Worm (Caenorhabditis elegans) whole organism, late embryonic: ENCODE data around the gene gpcp-2.

ENCODE experiments used
- C08G9.2 ChIP-seq: sonication (generic microtip); optimal IDR thresholded peaks from 2 replicates; lab custom pipeline; 2016; ENCODE audit warnings: mild to moderate bottlenecking, missing genetic modification characterization, moderate library complexity, missing compliant biosample characterization
- K02D7.2 ChIP-seq: sonication (generic microtip); optimal IDR thresholded peaks from 2 replicates; lab custom pipeline; 2017; ENCODE audit warnings: mild to moderate bottlenecking, missing genetic modification characterization, missing compliant biosample characterization
- K09A11.1 ChIP-seq: sonication (generic microtip); optimal IDR thresholded peaks from 2 replicates; lab custom pipeline; 2017; ENCODE audit warnings: antibody characterized with exemption, mild to moderate bottlenecking, missing genetic modification characterization, missing compliant biosample characterization; ENCODE audit not compliant: insufficient read depth
- T23F11.4 ChIP-seq: fragments of 200-800 bp; sonication (Bioruptor generic); optimal IDR thresholded peaks from 2 replicates; lab custom pipeline; 2018; ENCODE audit warnings: mild to moderate bottlenecking, missing genetic modification characterization, missing compliant biosample characterization
- Y22D7AL.16 ChIP-seq: sonication (generic microtip); optimal IDR thresholded peaks from 2 replicates; lab custom pipeline; 2016; ENCODE audit warnings: missing genetic modification characterization, missing compliant biosample characterization
- ahr-1 ChIP-seq: sonication (generic microtip); optimal IDR thresholded peaks from 2 replicates; lab custom pipeline; 2016; ENCODE audit warnings: missing genetic modification characterization, missing compliant biosample characterization
- ama-1 ChIP-seq: fragments of 150-350 bp; optimal IDR thresholded peaks from 2 replicates; lab custom pipeline; 2014
- ceh-14 ChIP-seq: sonication (generic microtip); optimal IDR thresholded peaks from 2 replicates; lab custom pipeline; 2016; ENCODE audit warnings: missing genotype, missing genetic modification characterization, missing compliant biosample characterization
- ceh-18 ChIP-seq: sonication (generic microtip); optimal IDR thresholded peaks from 2 replicates; lab custom pipeline; 2016; ENCODE audit warnings: missing genetic modification characterization, missing compliant biosample characterization
- ceh-19 ChIP-seq: fragments of 200-800 bp; sonication (Bioruptor generic); optimal IDR thresholded peaks from 2 replicates; lab custom pipeline; 2018; ENCODE audit warnings: mild to moderate bottlenecking, missing genetic modification characterization, missing compliant biosample characterization
- ceh-30 ChIP-seq: fragments of 150-350 bp; optimal IDR thresholded peaks from 2 replicates; lab custom pipeline; 2014; ENCODE audit warnings: missing biosample characterization, missing genetic modification characterization
- ceh-31 ChIP-seq: sonication (generic microtip); optimal IDR thresholded peaks from 2 replicates; lab custom pipeline; 2016; ENCODE audit warnings: missing genetic modification characterization, missing compliant biosample characterization
- ceh-45 ChIP-seq: fragments of 200-800 bp; sonication (Bioruptor generic); IDR thresholded peaks from 2 replicates; pipeline ENCODE4 v1.3.6; 2022; ENCODE audit warnings: missing genetic modification reagents, missing genetic modification characterization, missing compliant biosample characterization
- ceh-6 ChIP-seq: fragments of 200-800 bp; sonication (Bioruptor generic); optimal IDR thresholded peaks from 2 replicates; lab custom pipeline; 2018; ENCODE audit warnings: mild to moderate bottlenecking, missing genetic modification characterization, missing compliant biosample characterization
- ceh-9 ChIP-seq: sonication (generic microtip); optimal IDR thresholded peaks from 2 replicates; lab custom pipeline; 2016; ENCODE audit warnings: mild to moderate bottlenecking, missing genetic modification characterization, inconsistent platforms, missing compliant biosample characterization
- dve-1 ChIP-seq: sonication (generic microtip); optimal IDR thresholded peaks from 2 replicates; lab custom pipeline; 2017; ENCODE audit warnings: antibody characterized with exemption, mild to moderate bottlenecking, missing genetic modification characterization, missing compliant biosample characterization
- elt-2 ChIP-seq: sonication (generic microtip); optimal IDR thresholded peaks from 2 replicates; lab custom pipeline; 2016; ENCODE audit warnings: missing genetic modification reagents, missing genetic modification characterization, missing compliant biosample characterization
- elt-4 ChIP-seq: sonication (generic microtip); optimal IDR thresholded peaks from 2 replicates; lab custom pipeline; 2016; ENCODE audit warnings: missing genetic modification characterization, missing compliant biosample characterization
- eyg-1 ChIP-seq: sonication (generic microtip); optimal IDR thresholded peaks from 2 replicates; lab custom pipeline; 2016; ENCODE audit warnings: missing genotype, missing genetic modification characterization, missing compliant biosample characterization
- fax-1 ChIP-seq: sonication (generic microtip); optimal IDR thresholded peaks from 2 replicates; lab custom pipeline; 2016; ENCODE audit warnings: missing genotype, missing genetic modification characterization, missing compliant biosample characterization
- gmeb-2 ChIP-seq: sonication (generic microtip); optimal IDR thresholded peaks from 2 replicates; lab custom pipeline; 2016; ENCODE audit warnings: missing genetic modification characterization, inconsistent platforms, missing compliant biosample characterization
- hlh-13 ChIP-seq: fragments of 200-800 bp; sonication (Bioruptor generic); optimal IDR thresholded peaks from 2 replicates; lab custom pipeline; 2018; ENCODE audit warnings: mild to moderate bottlenecking, missing genetic modification characterization, missing compliant biosample characterization
- hlh-15 ChIP-seq: sonication (generic microtip); optimal IDR thresholded peaks from 2 replicates; lab custom pipeline; 2016; ENCODE audit warnings: missing genetic modification characterization, missing compliant biosample characterization
- hlh-30 ChIP-seq: sonication (generic microtip); optimal IDR thresholded peaks from 2 replicates; lab custom pipeline; 2017; ENCODE audit warnings: antibody characterized with exemption, missing genetic modification characterization, missing compliant biosample characterization; ENCODE audit not compliant: insufficient read depth
- hlh-6 ChIP-seq: sonication (generic microtip); optimal IDR thresholded peaks from 2 replicates; lab custom pipeline; 2016; ENCODE audit warnings: missing genotype, missing genetic modification characterization, missing compliant biosample characterization
- hlh-8 ChIP-seq: sonication (generic microtip); optimal IDR thresholded peaks from 2 replicates; lab custom pipeline; 2016; ENCODE audit warnings: missing genotype, missing genetic modification characterization, missing compliant biosample characterization
- lim-6 ChIP-seq: sonication (generic microtip); optimal IDR thresholded peaks from 2 replicates; lab custom pipeline; 2016; ENCODE audit warnings: missing genetic modification characterization, missing compliant biosample characterization
- madf-2 ChIP-seq: sonication (generic microtip); optimal IDR thresholded peaks from 2 replicates; lab custom pipeline; 2017; ENCODE audit warnings: missing genetic modification characterization, missing compliant biosample characterization
- mec-3 ChIP-seq: sonication (generic microtip); optimal IDR thresholded peaks from 2 replicates; lab custom pipeline; 2016; ENCODE audit warnings: borderline replicate concordance, missing genetic modification characterization, missing compliant biosample characterization
- nfya-1 ChIP-seq: sonication (generic microtip); optimal IDR thresholded peaks from 2 replicates; lab custom pipeline; 2017; ENCODE audit warnings: missing genetic modification characterization, mild to moderate bottlenecking, missing compliant biosample characterization, antibody characterized with exemption, moderate library complexity
- nhr-11 ChIP-seq: fragments of 150-350 bp; optimal IDR thresholded peaks from 2 replicates; lab custom pipeline; 2014; ENCODE audit warnings: missing biosample characterization, missing genetic modification characterization
- pag-3 ChIP-seq: sonication (generic microtip); optimal IDR thresholded peaks from 2 replicates; lab custom pipeline; 2016; ENCODE audit warnings: missing compliant biosample characterization, missing genetic modification characterization, borderline replicate concordance
- pax-1 ChIP-seq: fragments of 150-350 bp; optimal IDR thresholded peaks from 2 replicates; lab custom pipeline; 2014; ENCODE audit warnings: missing biosample characterization, missing genetic modification characterization
- pha-2 ChIP-seq: sonication (generic microtip); optimal IDR thresholded peaks from 2 replicates; lab custom pipeline; 2017; ENCODE audit warnings: mild to moderate bottlenecking, missing genetic modification characterization, missing compliant biosample characterization
- ref-2 ChIP-seq: sonication (generic microtip); optimal IDR thresholded peaks from 2 replicates; lab custom pipeline; 2016; ENCODE audit warnings: missing genetic modification characterization, missing compliant biosample characterization
- sdc-2 ChIP-seq: sonication (generic microtip); optimal IDR thresholded peaks from 2 replicates; lab custom pipeline; 2016; ENCODE audit warnings: missing genotype, missing genetic modification characterization, missing compliant biosample characterization
- sox-2 ChIP-seq: fragments of 200-800 bp; sonication (Bioruptor generic); IDR thresholded peaks from 2 replicates; pipeline ENCODE4 v1.3.6; 2022; ENCODE audit warnings: missing genetic modification reagents, missing genetic modification characterization, missing compliant biosample characterization
- sox-4 ChIP-seq: sonication (generic microtip); optimal IDR thresholded peaks from 2 replicates; lab custom pipeline; 2017; ENCODE audit warnings: mild to moderate bottlenecking, missing genetic modification characterization, inconsistent platforms, missing compliant biosample characterization
- syd-9 ChIP-seq: sonication (generic microtip); optimal IDR thresholded peaks from 2 replicates; lab custom pipeline; 2016; ENCODE audit warnings: mild to moderate bottlenecking, missing genetic modification characterization, moderate library complexity, missing compliant biosample characterization
- tbx-2 ChIP-seq: sonication (generic microtip); optimal IDR thresholded peaks from 2 replicates; lab custom pipeline; 2016; ENCODE audit warnings: missing genetic modification characterization, missing compliant biosample characterization
- tbx-7 ChIP-seq: sonication (generic microtip); optimal IDR thresholded peaks from 2 replicates; lab custom pipeline; 2016; ENCODE audit warnings: missing genotype, missing genetic modification characterization, missing compliant biosample characterization
- unc-3 ChIP-seq, 2 experiments: fragments of 200-800 bp in 1 of 2; sonication (Bioruptor generic) in 1 of 2; sonication (generic microtip) in 1 of 2; conservative IDR thresholded peaks in 1 of 2; optimal IDR thresholded peaks in 1 of 2; 2 replicates each; pipeline versions ENCODE4 v1.3.6 to Lab custom; 2016 to 2022; ENCODE audit warnings: missing compliant biosample characterization in 2 of 2, missing genetic modification characterization in 2 of 2, missing genetic modification reagents in 1 of 2
- unc-42 ChIP-seq: sonication (generic microtip); optimal IDR thresholded peaks from 2 replicates; lab custom pipeline; 2016; ENCODE audit warnings: missing genotype, missing genetic modification characterization, missing compliant biosample characterization
- unc-86 ChIP-seq: sonication (generic microtip); optimal IDR thresholded peaks from 2 replicates; lab custom pipeline; 2016; ENCODE audit warnings: missing genetic modification characterization, missing compliant biosample characterization
- zip-5 ChIP-seq: sonication (generic microtip); optimal IDR thresholded peaks from 2 replicates; lab custom pipeline; 2016; ENCODE audit warnings: missing genetic modification characterization, missing compliant biosample characterization
- ztf-16 ChIP-seq: sonication (generic microtip); optimal IDR thresholded peaks from 2 replicates; lab custom pipeline; 2017; ENCODE audit warnings: missing genetic modification characterization, missing compliant biosample characterization

The gpcp-2 gene

ce11 chrII:8086803-8087202 lies 13.6 kb upstream of the gpcp-2 start, which contains the start of gene K02C4.3:
Gene K02C4.3 (minus strand): TSS chrII:8086853.
- TF ChIP-seq nfya-1 (peak; percentile 23), gmeb-2 (no peak), elt-2 (tag; lab: Kevin White, UChicago) (peak; percentile 0), fax-1 (tag; lab: Kevin White, UChicago) (no peak), unc-42 (tag; lab: Kevin White, UChicago) (peak; percentile 43), pax-1 (tag; lab: Kevin White, UChicago) (no peak), pha-2 (tag; lab: Kevin White, UChicago) (no peak), Y22D7AL.16 (tag; lab: Kevin White, UChicago) (no peak), ref-2 (tag; lab: Kevin White, UChicago) (no peak), elt-4 (no peak), ceh-14 (tag; lab: Kevin White, UChicago) (no peak), ceh-31 (tag; lab: Kevin White, UChicago) (peak; percentile 25), lim-6 (tag; lab: Kevin White, UChicago) (no peak), ceh-6 (no peak), ama-1 (no peak), sdc-2 (tag; lab: Kevin White, UChicago) (no peak)

- TF ChIP-seq ceh-30 (tag; lab: Kevin White, UChicago) = no peak
- TF ChIP-seq unc-86 (tag; lab: Kevin White, UChicago) = no peak
- no peak for TF ChIP-seq dve-1 (tag; lab: Kevin White, UChicago)
- no peak for TF ChIP-seq hlh-15 (tag; lab: Kevin White, UChicago)
- no peak for TF ChIP-seq madf-2 (tag; lab: Kevin White, UChicago)
- no peak for TF ChIP-seq ceh-9
- TF ChIP-seq K02D7.2 (tag; lab: Kevin White, UChicago) = no peak
- no peak for TF ChIP-seq mec-3 (tag; lab: Kevin White, UChicago)
- TF ChIP-seq eyg-1 (tag; lab: Kevin White, UChicago) = no peak
- no peak for TF ChIP-seq unc-3 (GFP tag; conservative IDR thresholded peaks at IDR 0.05; lab: Robert Waterston, UW)
- no peak for TF ChIP-seq unc-3 (tag; optimal IDR thresholded peaks at IDR 0.05; lab: Kevin White, UChicago)
- TF ChIP-seq zip-5 (tag; lab: Kevin White, UChicago) = no peak
Observed at ce11 chrII:8078041-8078440, 4.9 kb upstream of the gpcp-2 start, which contains the start of gene K02C4.5. Gene K02C4.5 (plus strand): TSS chrII:8078435.

DNA sequence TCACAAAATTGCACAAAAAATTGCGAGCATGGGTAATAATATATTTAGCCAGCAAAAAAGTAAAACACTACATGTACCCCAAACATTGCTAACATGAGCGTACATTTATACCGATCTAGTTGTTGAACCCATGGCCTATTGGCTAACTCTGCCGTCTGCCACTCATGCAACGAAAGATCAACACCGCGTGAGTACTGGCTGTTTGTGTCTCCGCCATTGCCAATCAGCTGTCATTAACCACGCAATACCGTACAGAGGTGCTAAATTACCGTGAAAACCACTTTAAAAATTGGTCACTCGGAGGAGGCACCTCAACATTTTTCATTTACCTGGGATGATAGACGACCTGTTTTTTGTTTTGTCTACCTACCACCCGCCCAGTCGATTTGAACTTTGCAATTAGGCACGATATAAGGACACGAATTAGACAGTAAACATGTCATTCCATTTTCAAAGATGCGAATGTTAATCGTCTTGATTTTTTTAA lies 2.2 kb upstream of the gpcp-2 start, which contains the start of gene K02C4.2:
Gene K02C4.2 (plus strand): TSS at position 437 of the 487 bp plus-strand sequence.
- TF ChIP-seq dve-1 (tag; lab: Kevin White, UChicago) = peak; percentile 76
- TF ChIP-seq ceh-6 = peak; percentile 78
- TF ChIP-seq K09A11.1 = peak; percentile 63
- peak; percentile 67 for TF ChIP-seq ztf-16 (tag; lab: Kevin White, UChicago)
- no peak for TF ChIP-seq lim-6 (tag; lab: Kevin White, UChicago)
- TF ChIP-seq syd-9 = no peak
- TF ChIP-seq hlh-30 (tag; lab: Kevin White, UChicago) = peak; percentile 55
- TF ChIP-seq hlh-13 (GFP tag; lab: Kevin White, UChicago) = peak; percentile 57
- TF ChIP-seq unc-86 (tag; lab: Kevin White, UChicago) = peak; percentile 37
- peak; percentile 52 for TF ChIP-seq eyg-1 (tag; lab: Kevin White, UChicago)
- TF ChIP-seq sox-4 = peak; percentile 55
- TF ChIP-seq ama-1 = no peak
- TF ChIP-seq ceh-18 = peak; percentile 57
- no peak for TF ChIP-seq gmeb-2
- peak; percentile 51 for TF ChIP-seq nfya-1
- no peak for TF ChIP-seq hlh-8 (tag; lab: Kevin White, UChicago)
- TF ChIP-seq nhr-11 (tag; lab: Kevin White, UChicago) = no peak
- peak; percentile 5 for TF ChIP-seq K02D7.2 (tag; lab: Kevin White, UChicago)
- TF ChIP-seq C08G9.2 (tag; lab: Kevin White, UChicago) = peak; percentile 48
- peak; percentile 59 for TF ChIP-seq ref-2 (tag; lab: Kevin White, UChicago)
- TF ChIP-seq ceh-31 (tag; lab: Kevin White, UChicago) = peak; percentile 10
- TF ChIP-seq ceh-19 (GFP tag; lab: Kevin White, UChicago) = no peak
- TF ChIP-seq hlh-6 = peak; percentile 76
- TF ChIP-seq ceh-14 (tag; lab: Kevin White, UChicago) = peak; percentile 40
- TF ChIP-seq tbx-2 (tag; lab: Kevin White, UChicago) = peak; percentile 73
- 0 out of 2 replicates have a peak, but pooled peaks have one; percentile 30 for TF ChIP-seq ceh-45 (GFP tag; lab: Robert Waterston, UW)
- TF ChIP-seq Y22D7AL.16 (tag; lab: Kevin White, UChicago) = no peak
- no peak for TF ChIP-seq ahr-1 (tag; lab: Kevin White, UChicago)
- TF ChIP-seq tbx-7 (tag; lab: Kevin White, UChicago) = peak; percentile 9
- peak; percentile 45 for TF ChIP-seq T23F11.4 (GFP tag; lab: Kevin White, UChicago)
- no peak for TF ChIP-seq sox-2 (GFP tag; lab: Robert Waterston, UW)
- no peak for TF ChIP-seq pag-3 (tag; lab: Kevin White, UChicago)
